Fruit fly (Drosophila melanogaster): ENCODE results near the gene CG6972.
A peak's percentile ranks its signal among the peaks of the same experiment; 100 is the strongest.

Gene CG6972

DNA sequence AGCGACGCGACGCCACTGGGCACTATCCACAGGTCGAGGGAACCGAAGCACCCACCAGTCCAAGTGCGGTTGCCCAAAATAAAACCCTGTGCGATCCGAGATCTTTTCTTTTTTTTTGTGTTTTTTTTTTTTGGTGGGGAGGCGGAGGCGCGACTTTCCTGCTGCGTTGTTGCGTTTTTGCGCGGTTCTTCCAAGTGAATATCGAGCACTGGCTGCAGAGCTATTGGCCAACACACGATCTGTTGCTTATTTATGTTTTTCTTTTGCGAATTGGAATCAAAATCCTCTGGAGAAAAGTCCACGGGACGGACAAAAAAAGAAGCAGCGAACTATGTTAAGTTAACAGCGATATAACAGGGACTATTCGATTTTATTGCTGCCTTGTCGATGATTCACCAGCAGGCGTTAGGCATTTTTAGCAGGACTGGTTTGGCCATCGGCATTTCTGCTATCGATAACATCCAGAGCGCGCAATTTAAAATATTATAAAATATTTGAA, 19.1 kb downstream of the CG6972 start, which contains the start of gene wge (continued):
- TF ChIP-seq CG8632 (GFP tag; optimal IDR thresholded peaks at IDR 0.05) (peak; percentile 52), Hr38 (GFP tag; optimal IDR thresholded peaks at IDR 0.05) (no peak), ss (GFP tag; optimal IDR thresholded peaks at IDR 0.05) (peak; percentile 92 to 96), acj6 (GFP tag; optimal IDR thresholded peaks at IDR 0.05) (peak; percentile 22), esn (GFP tag; optimal IDR thresholded peaks at IDR 0.05) (peak; percentile 27), salr (GFP tag; optimal IDR thresholded peaks at IDR 0.05) (peak; percentile 44 to 85), CG6792 (GFP tag; optimal IDR thresholded peaks at IDR 0.05) (peak; percentile 22), Eip93F (GFP tag; optimal IDR thresholded peaks at IDR 0.05) (peak; percentile 47), CG6854 (GFP tag; optimal IDR thresholded peaks at IDR 0.05) (peak; percentile 18), Eip78C (GFP tag) (peak; percentile 20), CG32006 (GFP tag; optimal IDR thresholded peaks at IDR 0.05) (peak; percentile 77), CG10669 (GFP tag; optimal IDR thresholded peaks at IDR 0.05) (peak; percentile 74), CG6808 (GFP tag; optimal IDR thresholded peaks at IDR 0.05) (peak; percentile 93), Sox14 (GFP tag; optimal IDR thresholded peaks at IDR 0.05) (peak; percentile 32), Smox (GFP tag; optimal IDR thresholded peaks at IDR 0.05) (no peak), fkh (GFP tag; optimal IDR thresholded peaks at IDR 0.05) (no peak), CG11762 (GFP tag; optimal IDR thresholded peaks at IDR 0.05; ENCODE audit: insufficient read depth) (peak; percentile 21), CG16779 (tag; optimal IDR thresholded peaks at IDR 0.05) (peak; percentile 84), achi (GFP tag; optimal IDR thresholded peaks at IDR 0.05) (peak; percentile 47), CG8319 (GFP tag; optimal IDR thresholded peaks at IDR 0.05) (peak; percentile 24), CG1621 (tag; optimal IDR thresholded peaks at IDR 0.05) (peak; percentile 78), CG11294 (GFP tag; IDR thresholded peaks at IDR 0.05) (no peak), dsx (GFP tag; optimal IDR thresholded peaks at IDR 0.05; ENCODE audit: poor library complexity, severe bottlenecking) (peak; percentile 71), lz (GFP tag; optimal IDR thresholded peaks at IDR 0.05) (peak; percentile 1), Sox102F (GFP tag; optimal IDR thresholded peaks at IDR 0.05) (no peak)

DNA sequence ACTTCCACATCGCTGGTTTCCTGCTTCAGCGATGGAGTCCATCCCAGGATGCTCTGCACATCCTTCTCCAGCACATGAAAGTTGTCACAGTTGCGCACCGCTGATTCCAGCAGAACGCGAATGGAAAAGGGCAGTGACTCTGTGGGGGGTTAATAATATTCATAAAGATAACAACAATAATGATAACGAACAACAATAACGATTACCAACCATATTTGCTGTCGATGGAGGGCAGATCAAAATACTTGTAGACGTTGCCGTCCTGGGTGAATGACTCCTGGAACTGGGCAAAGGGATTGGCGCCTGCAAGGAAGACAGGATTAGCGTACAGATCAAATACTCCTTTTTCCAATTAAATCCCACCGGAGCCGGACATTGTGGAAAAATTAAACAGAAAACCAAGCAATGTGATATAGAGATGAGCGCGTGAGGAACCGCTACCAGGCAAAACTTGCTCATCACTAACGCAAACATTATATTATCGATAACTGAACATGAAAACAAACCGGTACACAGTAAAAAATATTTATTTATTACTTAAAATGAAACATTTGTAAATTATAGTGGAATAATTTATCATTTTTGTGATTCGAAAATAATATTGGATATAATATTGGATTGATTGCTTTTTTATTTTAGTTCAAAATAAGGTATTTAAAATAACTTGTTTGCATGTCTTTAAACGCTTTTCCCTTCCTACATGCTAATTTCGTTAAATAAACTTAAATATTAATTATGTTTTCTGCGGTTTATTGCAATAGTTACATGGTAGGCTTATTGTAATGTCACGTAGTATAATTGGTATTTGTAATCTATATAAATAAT, 22.6 kb downstream of the CG6972 start, which contains the start of gene Irp-1A:
Irp-1A (minus strand) TSS at position 439 of the 825 bp plus-strand sequence.
- TF ChIP-seq Hr38 (GFP tag; optimal IDR thresholded peaks at IDR 0.05): no peak
- peak; percentile 84; the same call in 2 of the 3 replicates for TF ChIP-seq eg (GFP tag; IDR thresholded peaks at IDR 0.05)
- peak; percentile 80 for TF ChIP-seq CG8119 (GFP tag; IDR thresholded peaks at IDR 0.05)
- TF ChIP-seq CG6276 (GFP tag; optimal IDR thresholded peaks at IDR 0.05): peak; percentile 40
- TF ChIP-seq CG11902 (GFP tag; optimal IDR thresholded peaks at IDR 0.05): no peak
- TF ChIP-seq CG3919 (GFP tag; optimal IDR thresholded peaks at IDR 0.05): peak; percentile 68
- no peak for TF ChIP-seq CG6854 (GFP tag; optimal IDR thresholded peaks at IDR 0.05)
- peak; percentile 38 for TF ChIP-seq pdm3 (GFP tag; optimal IDR thresholded peaks at IDR 0.05)
- TF ChIP-seq Ets21C (GFP tag; optimal IDR thresholded peaks at IDR 0.05): no peak
- peak; percentile 54 for TF ChIP-seq Hr4 (GFP tag; optimal IDR thresholded peaks at IDR 0.05)
- peak; percentile 41; the same call in 1 of the 3 replicates for TF ChIP-seq CG6163 (GFP tag; IDR thresholded peaks at IDR 0.05)
- peak; percentile 46 for TF ChIP-seq Sox14 (GFP tag; optimal IDR thresholded peaks at IDR 0.05)
- no peak for TF ChIP-seq CG16779 (tag; optimal IDR thresholded peaks at IDR 0.05)
- no peak for TF ChIP-seq fd59A (GFP tag; optimal IDR thresholded peaks at IDR 0.05)
- peak; percentile 78 for TF ChIP-seq dsx (GFP tag; optimal IDR thresholded peaks at IDR 0.05; ENCODE audit: poor library complexity, severe bottlenecking)
- TF ChIP-seq Smox (GFP tag; optimal IDR thresholded peaks at IDR 0.05): peak; percentile 62
- peak; percentile 32 for TF ChIP-seq CG31627 (GFP tag; optimal IDR thresholded peaks at IDR 0.05)
- peak; percentile 98 for TF ChIP-seq fkh (GFP tag; optimal IDR thresholded peaks at IDR 0.05)
- TF ChIP-seq CG1621 (tag; optimal IDR thresholded peaks at IDR 0.05): no peak
- peak; percentile 71 for TF ChIP-seq CG10631 (GFP tag; optimal IDR thresholded peaks at IDR 0.05)
- peak; percentile 18 for TF ChIP-seq CG9139 (GFP tag; optimal IDR thresholded peaks at IDR 0.05)
- peak; percentile 88 for TF ChIP-seq CG15336 (GFP tag; IDR thresholded peaks at IDR 0.05)
- peak; percentile 47 for TF ChIP-seq lz (GFP tag; optimal IDR thresholded peaks at IDR 0.05)
- peak; percentile 45 for TF ChIP-seq CG8632 (GFP tag; optimal IDR thresholded peaks at IDR 0.05)
- peak; percentile 50 for TF ChIP-seq CG6792 (GFP tag; optimal IDR thresholded peaks at IDR 0.05)
- TF ChIP-seq achi (GFP tag; optimal IDR thresholded peaks at IDR 0.05): peak; percentile 52
- TF ChIP-seq Sox15 (GFP tag; optimal IDR thresholded peaks at IDR 0.05): peak; percentile 1
- TF ChIP-seq Blimp-1 (GFP tag; optimal IDR thresholded peaks at IDR 0.05): no peak
- peak; percentile 78 for TF ChIP-seq CG3032 (tag; optimal IDR thresholded peaks at IDR 0.05)
- no peak for TF ChIP-seq dac (GFP tag; optimal IDR thresholded peaks at IDR 0.05)
- TF ChIP-seq Sox102F (GFP tag; optimal IDR thresholded peaks at IDR 0.05): peak; percentile 52
- TF ChIP-seq CG8319 (GFP tag; optimal IDR thresholded peaks at IDR 0.05): peak; percentile 2
- peak in 1 of 2 experiments; percentile 44 for TF ChIP-seq ss (GFP tag; optimal IDR thresholded peaks at IDR 0.05)
- peak; percentile 71 for TF ChIP-seq CG34406 (GFP tag; optimal IDR thresholded peaks at IDR 0.05)
- TF ChIP-seq CG6808 (GFP tag; optimal IDR thresholded peaks at IDR 0.05): peak; percentile 32
- TF ChIP-seq esn (GFP tag; optimal IDR thresholded peaks at IDR 0.05): peak; percentile 73
- peak; percentile 46 for TF ChIP-seq CG10669 (GFP tag; optimal IDR thresholded peaks at IDR 0.05)

All from whole organism, prepupa.